Fruit fly (Drosophila melanogaster): ENCODE measurements around the gene CG31111.

CG31111 gene

DNA sequence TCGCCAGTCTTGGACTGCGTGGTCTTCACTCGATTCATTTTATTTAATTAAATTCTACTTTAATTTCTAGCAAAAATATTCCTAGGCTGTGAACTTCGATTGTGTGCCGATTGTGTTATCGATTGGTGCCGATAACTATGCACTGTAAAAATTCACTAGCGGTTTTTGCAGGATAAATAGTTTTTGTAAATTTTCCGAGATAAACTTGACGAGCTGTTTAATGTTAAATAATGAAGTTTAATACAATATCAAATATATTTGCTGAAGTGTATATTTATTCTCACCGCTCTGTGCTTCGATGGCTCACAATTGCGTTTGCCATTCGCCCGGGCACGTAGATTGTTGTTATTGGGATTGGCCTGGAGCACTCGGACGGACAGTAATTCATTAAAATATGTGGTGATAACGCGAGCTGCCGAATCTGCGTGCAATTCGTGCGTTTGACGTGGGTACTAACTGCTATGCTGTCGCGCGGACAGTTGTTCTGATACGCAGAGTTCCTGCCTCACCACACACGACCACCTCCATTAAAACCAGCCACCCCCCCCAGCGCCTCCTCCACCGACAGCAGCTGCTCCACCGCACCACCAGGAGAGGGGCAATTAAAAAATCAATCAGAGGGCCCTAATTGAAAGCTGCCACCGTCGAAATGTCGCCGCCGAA lies 31.0 kb downstream of the CG31111 start, which contains the start of the genes EMC6 and Hr96 (continued):
- TF ChIP-seq Mes4 (GFP tag; optimal IDR thresholded peaks at IDR 0.05) (peak; percentile 91), sob (GFP tag; IDR thresholded peaks at IDR 0.05) (peak; percentile 96), hb (GFP tag; IDR thresholded peaks at IDR 0.05; ENCODE audit: partially characterized antibody) (peak; percentile 61; the same call in 2 of the 3 replicates), unc-4 (GFP tag; IDR thresholded peaks at IDR 0.05; ENCODE audit: partially characterized antibody) (peak; percentile 65), pita (GFP tag; optimal IDR thresholded peaks at IDR 0.05) (no peak), fd96Cb (tag; optimal IDR thresholded peaks at IDR 0.05) (peak; percentile 91), so (GFP tag; IDR thresholded peaks at IDR 0.05) (peak; percentile 93), Awh (GFP tag; IDR thresholded peaks at IDR 0.05) (peak; percentile 92), luna (GFP tag; optimal IDR thresholded peaks at IDR 0.05) (peak; percentile 89), gt (GFP tag; IDR thresholded peaks at IDR 0.05) (peak; percentile 62; the same call in 1 of the 2 replicates), Atf-2 (GFP tag; optimal IDR thresholded peaks at IDR 0.05) (peak; percentile 90), ato (GFP tag; IDR thresholded peaks at IDR 0.05; ENCODE audit: partially characterized antibody) (peak; percentile 82), Nf-YA (GFP tag; IDR thresholded peaks at IDR 0.05) (peak; percentile 79), tna (GFP tag; IDR thresholded peaks at IDR 0.05; ENCODE audit: partially characterized antibody) (peak; percentile 82), caup (GFP tag; optimal IDR thresholded peaks at IDR 0.05; ENCODE audit: severe bottlenecking) (peak; percentile 94), ac (GFP tag; optimal IDR thresholded peaks at IDR 0.05) (peak; percentile 77), otp (GFP tag; IDR thresholded peaks at IDR 0.05) (peak; percentile 92), CG10366 (GFP tag; IDR thresholded peaks at IDR 0.05) (peak; percentile 93), Rx (GFP tag; IDR thresholded peaks at IDR 0.05) (peak; percentile 89), Scr (GFP tag; IDR thresholded peaks at IDR 0.05; ENCODE audit: partially characterized antibody) (peak; percentile 69), Kr (GFP tag; optimal IDR thresholded peaks at IDR 0.05) (no peak), CG34224 (GFP tag; IDR thresholded peaks at IDR 0.05; ENCODE audit: partially characterized antibody) (peak; percentile 64; the same call in 2 of the 3 replicates), CG15479 (GFP tag; optimal IDR thresholded peaks at IDR 0.05) (no peak), bcd (GFP tag; optimal IDR thresholded peaks at IDR 0.05) (peak; percentile 94), al (GFP tag; IDR thresholded peaks at IDR 0.05) (peak; percentile 89), CG8281 (tag; optimal IDR thresholded peaks at IDR 0.05) (peak; percentile 77), mam (GFP tag; optimal IDR thresholded peaks at IDR 0.05) (peak; percentile 96), fd102C (GFP tag; optimal IDR thresholded peaks at IDR 0.05) (peak; percentile 63), psq (GFP tag; optimal IDR thresholded peaks at IDR 0.05) (peak; percentile 78), Hmr (GFP tag; optimal IDR thresholded peaks at IDR 0.05) (peak; percentile 94), CG12659 (GFP tag; optimal IDR thresholded peaks at IDR 0.05) (peak; percentile 97), CG12769 (tag; optimal IDR thresholded peaks at IDR 0.05) (peak; percentile 98), CG10209 (GFP tag; optimal IDR thresholded peaks at IDR 0.05) (peak; percentile 90), CG17568 (GFP tag; optimal IDR thresholded peaks at IDR 0.05) (no peak), CG8290 (GFP tag; optimal IDR thresholded peaks at IDR 0.05) (no peak), CG8290 (tag; optimal IDR thresholded peaks at IDR 0.05) (peak in 1 of 2 experiments; percentile 98), CG10543 (GFP tag; optimal IDR thresholded peaks at IDR 0.05) (peak; percentile 93), CG4820 (GFP tag; optimal IDR thresholded peaks at IDR 0.05) (peak; percentile 91), CG15269 (tag; optimal IDR thresholded peaks at IDR 0.05) (peak; percentile 94), CG11723 (GFP tag; optimal IDR thresholded peaks at IDR 0.05) (no peak), phol (tag; optimal IDR thresholded peaks at IDR 0.05) (peak; percentile 94), CG43689 (GFP tag; IDR thresholded peaks at IDR 0.05) (peak; percentile 79), sr (GFP tag; IDR thresholded peaks at IDR 0.05) (peak; percentile 73; the same call in 2 of the 3 replicates), CG13775 (GFP tag; optimal IDR thresholded peaks at IDR 0.05) (peak; percentile 94), twi (tag; optimal IDR thresholded peaks at IDR 0.05) (peak; percentile 84), CG11093 (GFP tag; IDR thresholded peaks at IDR 0.05) (peak; percentile 75; the same call in 2 of the 3 replicates), Sry-δ (GFP tag; optimal IDR thresholded peaks at IDR 0.05) (peak; percentile 76), CG18599 (GFP tag; optimal IDR thresholded peaks at IDR 0.05) (peak; percentile 96)
